Worm (Caenorhabditis elegans) whole organism, L1 larva: ENCODE results near the gene C09F5.3.

Experiments
- C04F5.9 ChIP-seq: sonication (generic microtip); optimal IDR thresholded peaks from 2 replicates; lab custom pipeline; 2016; ENCODE audit warnings: missing genetic modification characterization, missing compliant biosample characterization
- Y116A8C.19 ChIP-seq: sonication (generic microtip); optimal IDR thresholded peaks from 2 replicates; lab custom pipeline; 2016; ENCODE audit warnings: missing compliant biosample characterization, missing genetic modification characterization, borderline replicate concordance
- aha-1 ChIP-seq: fragments of 150-350 bp; optimal IDR thresholded peaks from 2 replicates; lab custom pipeline; 2014; ENCODE audit warnings: missing biosample characterization, missing genetic modification characterization
- alr-1 ChIP-seq: fragments of 200-800 bp; sonication (Bioruptor generic); optimal IDR thresholded peaks from 2 replicates; lab custom pipeline; 2018; ENCODE audit warnings: borderline replicate concordance, mild to moderate bottlenecking, missing genetic modification characterization, missing compliant biosample characterization
- ces-1 ChIP-seq: fragments of 150-350 bp; optimal IDR thresholded peaks from 2 replicates; lab custom pipeline; 2014; ENCODE audit warnings: missing biosample characterization, missing genetic modification reagents, missing genetic modification characterization
- efl-1 ChIP-seq, 4 experiments: fragments of 150-350 bp; optimal IDR thresholded peaks in 3 of 4; peaks in 1 of 4; 1 replicate in 1 of 4; 2 replicates in 3 of 4; lab custom pipeline; 2014; ENCODE audit warnings: missing biosample characterization in 2 of 4, missing genetic modification characterization in 2 of 4, missing genetic modification reagents in 2 of 4
- efl-3 ChIP-seq: fragments of 200-800 bp; sonication (Bioruptor generic); optimal IDR thresholded peaks from 2 replicates; lab custom pipeline; 2018; ENCODE audit warnings: mild to moderate bottlenecking, missing genetic modification characterization, missing compliant biosample characterization
- elt-2 ChIP-seq: sonication (generic microtip); optimal IDR thresholded peaks from 2 replicates; lab custom pipeline; 2016; ENCODE audit warnings: missing genetic modification characterization, mild to moderate bottlenecking, inconsistent platforms, missing compliant biosample characterization, missing genetic modification reagents
- fkh-4 ChIP-seq: sonication (generic microtip); optimal IDR thresholded peaks from 2 replicates; lab custom pipeline; 2016; ENCODE audit warnings: missing compliant biosample characterization, missing genetic modification characterization, borderline replicate concordance
- fos-1 ChIP-seq: fragments of 150-350 bp; optimal IDR thresholded peaks from 2 replicates; lab custom pipeline; 2014; ENCODE audit warnings: missing biosample characterization, missing genetic modification characterization
- grh-1 ChIP-seq: fragments of 200-800 bp; sonication (Bioruptor generic); IDR thresholded peaks from 2 replicates; pipeline ENCODE4 v1.3.6; 2022; ENCODE audit warnings: missing genetic modification reagents, missing genetic modification characterization, missing compliant biosample characterization
- hlh-4 ChIP-seq: sonication (generic microtip); optimal IDR thresholded peaks from 2 replicates; lab custom pipeline; 2016; ENCODE audit warnings: mild to moderate bottlenecking, missing genetic modification characterization, missing compliant biosample characterization
- isw-1 ChIP-seq: fragments of 200-800 bp; sonication (Bioruptor generic); IDR thresholded peaks from 2 replicates; pipeline ENCODE4 v1.3.6; 2022; ENCODE audit warnings: missing genetic modification characterization, missing compliant biosample characterization
- lin-13 ChIP-seq: fragments of 150-350 bp; optimal IDR thresholded peaks from 2 replicates; lab custom pipeline; 2014; ENCODE audit warnings: missing biosample characterization, missing genetic modification reagents, missing genetic modification characterization
- lin-14 ChIP-seq: fragments of 200-800 bp; sonication (Bioruptor generic); optimal IDR thresholded peaks from 2 replicates; lab custom pipeline; 2018; ENCODE audit warnings: mild to moderate bottlenecking, missing genetic modification characterization, moderate library complexity, missing compliant biosample characterization
- lin-35 ChIP-seq, 2 experiments: fragments of 150-350 bp; optimal IDR thresholded peaks; 2 replicates each; lab custom pipeline; 2014; ENCODE audit warnings: missing biosample characterization in 2 of 2, missing genetic modification characterization in 2 of 2, missing genetic modification reagents in 2 of 2
- lsy-2 ChIP-seq, 2 experiments: fragments of 150-350 bp; optimal IDR thresholded peaks; 2 replicates each; lab custom pipeline; 2014; ENCODE audit warnings: missing biosample characterization in 2 of 2, missing genetic modification characterization in 2 of 2
- mdl-1 ChIP-seq, 2 experiments: fragments of 150-350 bp; optimal IDR thresholded peaks; 2 replicates each; lab custom pipeline; 2014 to 2017; ENCODE audit warnings: missing biosample characterization in 2 of 2, missing genetic modification characterization in 2 of 2, inconsistent platforms in 1 of 2
- mef-2 ChIP-seq: fragments of 150-350 bp; optimal IDR thresholded peaks from 2 replicates; lab custom pipeline; 2014; ENCODE audit warnings: missing biosample characterization, missing genetic modification characterization
- nhr-12 ChIP-seq: sonication (generic microtip); optimal IDR thresholded peaks from 2 replicates; lab custom pipeline; 2017; ENCODE audit warnings: missing biosample characterization, missing genetic modification characterization
- nhr-77 ChIP-seq: fragments of 150-350 bp; optimal IDR thresholded peaks from 2 replicates; lab custom pipeline; 2014; ENCODE audit warnings: missing biosample characterization, missing genetic modification characterization
- nhr-85 ChIP-seq: sonication (generic microtip); peaks from one replicate; lab custom pipeline; 2016; ENCODE audit warnings: missing genetic modification characterization, inconsistent platforms, missing compliant biosample characterization
- nhr-90 ChIP-seq: sonication (generic microtip); optimal IDR thresholded peaks from 2 replicates; lab custom pipeline; 2016; ENCODE audit warnings: mild to moderate bottlenecking, missing genetic modification characterization, missing compliant biosample characterization; ENCODE audit not compliant: poor library complexity
- skn-1 ChIP-seq: fragments of 150-350 bp; optimal IDR thresholded peaks from 2 replicates; lab custom pipeline; 2014; ENCODE audit warnings: missing biosample characterization, missing genetic modification characterization
- snu-23 ChIP-seq: sonication (generic microtip); optimal IDR thresholded peaks from 2 replicates; lab custom pipeline; 2016; ENCODE audit warnings: missing genetic modification characterization, missing compliant biosample characterization
- sup-37 ChIP-seq: fragments of 200-800 bp; sonication (Bioruptor generic); optimal IDR thresholded peaks from 2 replicates; lab custom pipeline; 2018; ENCODE audit warnings: mild to moderate bottlenecking, missing genetic modification characterization, missing compliant biosample characterization
- unc-130 ChIP-seq: fragments of 150-350 bp; optimal IDR thresholded peaks from 2 replicates; lab custom pipeline; 2017; ENCODE audit warnings: missing biosample characterization, missing genetic modification characterization, inconsistent platforms
- unc-62 ChIP-seq: fragments of 150-350 bp; optimal IDR thresholded peaks from 2 replicates; lab custom pipeline; 2014; ENCODE audit warnings: missing biosample characterization, missing genetic modification reagents, missing genetic modification characterization
- unc-98 ChIP-seq: fragments of 200-800 bp; sonication (Bioruptor generic); IDR thresholded peaks from 2 replicates; pipeline ENCODE4 v1.3.6; 2022; ENCODE audit warnings: missing genetic modification characterization, missing compliant biosample characterization
- vab-15 ChIP-seq: sonication (generic microtip); optimal IDR thresholded peaks from 2 replicates; lab custom pipeline; 2017; ENCODE audit warnings: missing genotype, mild to moderate bottlenecking, missing genetic modification characterization, missing compliant biosample characterization

C09F5.3 gene

ce11 chrIII:620204-620718 is 44.8 kb downstream of the C09F5.3 start, which contains the start of gene T19C3.4:
Gene T19C3.4, minus strand, starts transcription at chrIII:620254.
- TF ChIP-seq snu-23 (GFP tag; lab: Kevin White, UChicago) (peak; percentile 16), nhr-90 (peak; percentile 9), elt-2 (tag; lab: Kevin White, UChicago) (peak; percentile 27), lin-35 (GFP tag; optimal IDR thresholded peaks at IDR 0.05; lab: Kevin White, UChicago) (peak in 1 of 2 experiments; percentile 52), C04F5.9 (tag; lab: Kevin White, UChicago) (no peak), fkh-4 (no peak), mdl-1 (tag; optimal IDR thresholded peaks at IDR 0.05; lab: Kevin White, UChicago) (peak in 1 of 2 experiments; percentile 30), skn-1 (no peak), lsy-2 (tag; optimal IDR thresholded peaks at IDR 0.05; lab: Kevin White, UChicago) (peak in 1 of 2 experiments; percentile 19), isw-1 (GFP tag; lab: Robert Waterston, UW) (no peak), efl-1 (optimal IDR thresholded peaks at IDR 0.05; lab: Kevin White, UChicago) (no peak), efl-1 (GFP tag; optimal IDR thresholded peaks at IDR 0.05 in 1 of 2; lab: Kevin White, UChicago) (peak in 1 of 2 experiments; percentile 35), nhr-85 (peak; percentile 73)

ce11 chrIII:617467-617866 is 47.6 kb downstream of the C09F5.3 start, which contains the start of gene T19C3.2:
Gene T19C3.2, minus strand, starts transcription at chrIII:617567.
- TF ChIP-seq nhr-77 (no peak), unc-62 (GFP tag; lab: Kevin White, UChicago) (no peak), aha-1 (no peak), hlh-4 (tag; lab: Kevin White, UChicago) (no peak), efl-3 (GFP tag; lab: Kevin White, UChicago) (no peak), lin-13 (GFP tag; lab: Kevin White, UChicago) (no peak), unc-98 (GFP tag; lab: Robert Waterston, UW) (no peak), grh-1 (GFP tag; lab: Robert Waterston, UW) (no peak), alr-1 (no peak), Y116A8C.19 (no peak), lin-35 (GFP tag; optimal IDR thresholded peaks at IDR 0.05; lab: Kevin White, UChicago) (no peak), elt-2 (tag; lab: Kevin White, UChicago) (no peak), fos-1 (no peak), vab-15 (tag; lab: Kevin White, UChicago) (no peak), nhr-12 (no peak), sup-37 (GFP tag; lab: Kevin White, UChicago) (no peak)

- TF ChIP-seq lin-14 (peak; percentile 12), sup-37 (GFP tag; lab: Kevin White, UChicago) (no peak)
Measured at ce11 chrIII:614447-614846, 50.6 kb downstream of the C09F5.3 start, which contains the start of gene T19C3.3. Gene T19C3.3, minus strand, starts transcription at chrIII:614547.

ce11 chrIII:612759-613158 is 52.3 kb downstream of the C09F5.3 start:
- TF ChIP-seq ces-1: peak; percentile 21
- TF ChIP-seq efl-1 (optimal IDR thresholded peaks at IDR 0.05; lab: Kevin White, UChicago): no peak
- peak in 1 of 2 experiments; percentile 2 for TF ChIP-seq efl-1 (GFP tag; optimal IDR thresholded peaks at IDR 0.05 in 1 of 2; lab: Kevin White, UChicago)
- TF ChIP-seq unc-130 (tag; lab: Kevin White, UChicago): no peak
- peak; percentile 55 for TF ChIP-seq nhr-85
- TF ChIP-seq lin-14: peak; percentile 57
- no peak for TF ChIP-seq mef-2 (tag; lab: Kevin White, UChicago)
- TF ChIP-seq, all 84 proteins: peak for 4
